Fruit fly (Drosophila melanogaster) whole organism, embryonic: ENCODE data around the gene CG34269.

Experiments used
- BtbVII ChIP-seq: fragments of 200-800 bp; sonication (Bioruptor generic); optimal IDR thresholded peaks from 3 replicates; lab custom pipeline; 2017; ENCODE audit warnings: missing biosample characterization, mild to moderate bottlenecking, missing genetic modification characterization
- CG10543 ChIP-seq: fragments of 200-800 bp; sonication (Bioruptor generic); optimal IDR thresholded peaks from 3 replicates; lab custom pipeline; 2017; ENCODE audit warnings: missing biosample characterization, mild to moderate bottlenecking, missing genetic modification characterization, moderate library complexity
- CG12391 ChIP-seq: fragments of 200-800 bp; sonication (Bioruptor generic); optimal IDR thresholded peaks from 3 replicates; lab custom pipeline; 2018; ENCODE audit warnings: missing biosample characterization, mild to moderate bottlenecking, missing genetic modification characterization, moderate library complexity
- CG12769 ChIP-seq: fragments of 200-800 bp; sonication (Bioruptor generic); optimal IDR thresholded peaks from 2 replicates; lab custom pipeline; 2019; ENCODE audit warnings: missing biosample characterization, mild to moderate bottlenecking, missing genetic modification characterization, moderate library complexity
- CG14965 ChIP-seq: fragments of 200-800 bp; sonication (Bioruptor generic); optimal IDR thresholded peaks from 2 replicates; lab custom pipeline; 2016; ENCODE audit warnings: missing biosample characterization, missing genetic modification characterization, borderline replicate concordance
- CG15696 ChIP-seq: fragments of 200-800 bp; sonication (Bioruptor generic); optimal IDR thresholded peaks from 2 replicates; lab custom pipeline; 2019; ENCODE audit warnings: missing biosample characterization, mild to moderate bottlenecking, missing genetic modification characterization, moderate library complexity
- CG17359 ChIP-seq: fragments of 200-800 bp; sonication (Bioruptor generic); optimal IDR thresholded peaks from 3 replicates; lab custom pipeline; 2018; ENCODE audit warnings: missing biosample characterization, mild to moderate bottlenecking, missing genetic modification characterization, moderate library complexity
- CG2712 ChIP-seq: fragments of 200-800 bp; optimal IDR thresholded peaks from 3 replicates; lab custom pipeline; 2019; ENCODE audit warnings: missing biosample characterization, mild to moderate bottlenecking, missing genetic modification characterization, moderate library complexity
- CG3065 ChIP-seq: fragments of 200-800 bp; sonication (Bioruptor generic); optimal IDR thresholded peaks from 2 replicates; lab custom pipeline; 2016; ENCODE audit warnings: missing biosample characterization, missing genetic modification characterization
- CG6175 ChIP-seq: fragments of 200-800 bp; sonication (Bioruptor generic); IDR thresholded peaks from 3 replicates; pipeline ENCODE4 v1.3.6; 2022; ENCODE audit warnings: missing biosample characterization, missing genetic modification characterization
- CG8478 ChIP-seq: fragments of >200 bp; optimal IDR thresholded peaks from 2 replicates; lab custom pipeline; 2018
- CkIIα-i1 ChIP-seq: fragments of 200-800 bp; sonication (Bioruptor generic); IDR thresholded peaks from 2 replicates; pipeline ENCODE4 v1.3.6; 2022; ENCODE audit warnings: missing biosample characterization, missing genetic modification characterization
- Dll ChIP-seq: fragments of 200-800 bp; sonication (Bioruptor generic); IDR thresholded peaks from 4 replicates; pipeline ENCODE4 v1.3.6; 2022; ENCODE audit warnings: missing biosample characterization, missing genetic modification characterization; ENCODE audit not compliant: partially characterized antibody
- H2.0 ChIP-seq: fragments of 200-800 bp; sonication (Bioruptor generic); IDR thresholded peaks from 2 replicates; pipeline ENCODE4 v1.3.6; 2022; ENCODE audit warnings: missing biosample characterization, missing genetic modification characterization
- HmgD ChIP-seq: fragments of 200-800 bp; sonication (Bioruptor generic); optimal IDR thresholded peaks from 3 replicates; lab custom pipeline; 2016; ENCODE audit warnings: missing biosample characterization, missing genetic modification characterization
- MBD-R2 ChIP-seq: fragments of 200-800 bp; sonication (Bioruptor generic); IDR thresholded peaks from 2 replicates; pipeline ENCODE4 v1.3.6; 2022; ENCODE audit warnings: missing biosample characterization, missing genetic modification characterization
- Nf-YC ChIP-seq: fragments of 200-800 bp; optimal IDR thresholded peaks from 3 replicates; lab custom pipeline; 2019; ENCODE audit warnings: missing biosample characterization, mild to moderate bottlenecking, missing genetic modification characterization, moderate library complexity
- PHDP ChIP-seq: fragments of 200-800 bp; sonication (Bioruptor generic); optimal IDR thresholded peaks from 3 replicates; lab custom pipeline; 2018; ENCODE audit warnings: missing biosample characterization, mild to moderate bottlenecking, missing genetic modification characterization, moderate library complexity
- Sin3A ChIP-seq: fragments of >200 bp; optimal IDR thresholded peaks from 2 replicates; lab custom pipeline; 2018
- Sry-δ ChIP-seq: fragments of 200-800 bp; sonication (Bioruptor generic); optimal IDR thresholded peaks from 2 replicates; lab custom pipeline; 2016; ENCODE audit warnings: missing biosample characterization, missing genetic modification characterization
- al ChIP-seq: fragments of 200-800 bp; sonication (Bioruptor generic); IDR thresholded peaks from 2 replicates; pipeline ENCODE4 v1.3.6; 2022; ENCODE audit warnings: missing biosample characterization, missing genetic modification characterization
- ash1 ChIP-seq: fragments of 200-800 bp; sonication (Bioruptor generic); optimal IDR thresholded peaks from 2 replicates; lab custom pipeline; 2018; ENCODE audit warnings: missing biosample characterization, mild to moderate bottlenecking, missing genetic modification characterization
- bsh ChIP-seq, 2 experiments: fragments of 200-800 bp; sonication (Bioruptor generic); optimal IDR thresholded peaks; 2 replicates each; lab custom pipeline; 2017 to 2018; ENCODE audit warnings: mild to moderate bottlenecking in 2 of 2, missing biosample characterization in 2 of 2, missing genetic modification characterization in 2 of 2, moderate library complexity in 1 of 2
- cato ChIP-seq: fragments of 200-800 bp; sonication (Bioruptor generic); optimal IDR thresholded peaks from 2 replicates; lab custom pipeline; 2016; ENCODE audit warnings: missing biosample characterization, missing genetic modification characterization, borderline replicate concordance
- chm ChIP-seq: fragments of 200-800 bp; sonication (Bioruptor generic); IDR thresholded peaks from 2 replicates; pipeline ENCODE4 v1.3.6; 2022; ENCODE audit warnings: missing biosample characterization, missing genetic modification characterization
- croc ChIP-seq: fragments of 200-800 bp; sonication (Bioruptor generic); conservative IDR thresholded peaks from 3 replicates; pipeline ENCODE4 v1.3.6; 2022; ENCODE audit warnings: missing biosample characterization, missing genetic modification characterization
- cwo ChIP-seq: fragments of 200-800 bp; sonication (Bioruptor generic); optimal IDR thresholded peaks from 3 replicates; lab custom pipeline; 2017; ENCODE audit warnings: missing biosample characterization, missing genetic modification characterization, mild to moderate bottlenecking, moderate library complexity, missing genetic modification reagents
- disco-r ChIP-seq: fragments of 200-800 bp; sonication (Bioruptor generic); optimal IDR thresholded peaks from 2 replicates; lab custom pipeline; 2016; ENCODE audit warnings: missing biosample characterization, missing genetic modification characterization
- ems ChIP-seq: fragments of 200-800 bp; sonication (Bioruptor generic); optimal IDR thresholded peaks from 3 replicates; lab custom pipeline; 2016; ENCODE audit warnings: missing biosample characterization, missing genetic modification characterization
- fd96Cb ChIP-seq: fragments of 200-800 bp; sonication (Bioruptor generic); optimal IDR thresholded peaks from 2 replicates; lab custom pipeline; 2018; ENCODE audit warnings: missing biosample characterization, mild to moderate bottlenecking, missing genetic modification characterization, moderate library complexity
- fru ChIP-seq: fragments of >200 bp; optimal IDR thresholded peaks from 2 replicates; lab custom pipeline; 2017
- grau ChIP-seq: fragments of 200-800 bp; optimal IDR thresholded peaks from 3 replicates; lab custom pipeline; 2019; ENCODE audit warnings: missing biosample characterization, mild to moderate bottlenecking, missing genetic modification characterization, moderate library complexity
- ind ChIP-seq: fragments of 200-800 bp; sonication (Bioruptor generic); optimal IDR thresholded peaks from 3 replicates; lab custom pipeline; 2016; ENCODE audit warnings: missing biosample characterization, missing genetic modification characterization
- lmd ChIP-seq: fragments of 200-800 bp; sonication (Bioruptor generic); IDR thresholded peaks from 2 replicates; pipeline ENCODE4 v1.3.6; 2022; ENCODE audit warnings: missing biosample characterization, missing genetic modification characterization
- lola ChIP-seq, 3 experiments: fragments of >200 bp in 2 of 3; fragments of 200-800 bp in 1 of 3; sonication (Bioruptor generic) in 1 of 3; optimal IDR thresholded peaks; 2 replicates each; lab custom pipeline; 2017 to 2019; ENCODE audit warnings: missing biosample characterization in 3 of 3, missing genetic modification characterization in 3 of 3, mild to moderate bottlenecking in 1 of 3, moderate library complexity in 1 of 3
- otp ChIP-seq: fragments of 200-800 bp; sonication (Bioruptor generic); IDR thresholded peaks from 3 replicates; pipeline ENCODE4, ENCODE4 v1.3.6; 2022; ENCODE audit warnings: missing biosample characterization, missing genetic modification characterization
- pb ChIP-seq: fragments of 200-800 bp; sonication (Bioruptor generic); optimal IDR thresholded peaks from 3 replicates; lab custom pipeline; 2016; ENCODE audit warnings: missing biosample characterization, missing genetic modification characterization
- pita ChIP-seq: fragments of 200-800 bp; sonication (Bioruptor generic); optimal IDR thresholded peaks from 2 replicates; lab custom pipeline; 2017; ENCODE audit warnings: missing biosample characterization, mild to moderate bottlenecking, missing genetic modification characterization
- pros ChIP-seq: fragments of 200-800 bp; sonication (Bioruptor generic); optimal IDR thresholded peaks from 3 replicates; lab custom pipeline; 2019; ENCODE audit warnings: missing biosample characterization, mild to moderate bottlenecking, missing genetic modification characterization, moderate library complexity
- sd ChIP-seq: fragments of 200-800 bp; sonication (Bioruptor generic); optimal IDR thresholded peaks from 3 replicates; lab custom pipeline; 2018; ENCODE audit warnings: missing biosample characterization, mild to moderate bottlenecking, missing genetic modification characterization, moderate library complexity
- slou ChIP-seq: fragments of 200-800 bp; sonication (Bioruptor generic); optimal IDR thresholded peaks from 3 replicates; lab custom pipeline; 2016; ENCODE audit warnings: missing biosample characterization, missing genetic modification characterization
- sug ChIP-seq: fragments of 200-800 bp; optimal IDR thresholded peaks from 2 replicates; lab custom pipeline; 2019; ENCODE audit warnings: missing biosample characterization, mild to moderate bottlenecking, missing genetic modification characterization, moderate library complexity
- trem ChIP-seq: fragments of 200-800 bp; optimal IDR thresholded peaks from 3 replicates; lab custom pipeline; 2019; ENCODE audit warnings: missing biosample characterization, mild to moderate bottlenecking, missing genetic modification characterization, moderate library complexity
- vfl ChIP-seq: fragments of 200-800 bp; sonication (Bioruptor generic); optimal IDR thresholded peaks from 2 replicates; lab custom pipeline; 2016; ENCODE audit warnings: missing biosample characterization, missing genetic modification characterization
- vnd ChIP-seq: fragments of 200-800 bp; sonication (Bioruptor generic); IDR thresholded peaks from 3 replicates; pipeline ENCODE4 v1.3.6; 2022; ENCODE audit warnings: missing biosample characterization, missing genetic modification characterization; ENCODE audit not compliant: partially characterized antibody
- z ChIP-seq: fragments of 200-800 bp; sonication (Bioruptor generic); IDR thresholded peaks from 3 replicates; pipeline ENCODE4 v1.3.6; 2022; ENCODE audit warnings: missing biosample characterization, missing genetic modification characterization

The CG34269 gene

dm6 chr3L:550828-551094 lies 22.6 kb downstream of the CG34269 start (continued):
- no peak for TF ChIP-seq vnd (GFP tag; lab: Robert Waterston, UW)
- TF ChIP-seq cato = no peak
- TF ChIP-seq BtbVII (GFP tag; lab: Kevin White, UChicago) = no peak
- no peak for TF ChIP-seq Dll (GFP tag; lab: Robert Waterston, UW)
- TF ChIP-seq CG3065 = no peak
- no peak for TF ChIP-seq ems (GFP tag; lab: Kevin White, UChicago)
- TF ChIP-seq CG8478 = no peak
- 0 out of 2 replicates have a peak, but pooled peaks have one; percentile 11 for TF ChIP-seq H2.0 (GFP tag; lab: Robert Waterston, UW)
- TF ChIP-seq pita = no peak
- TF ChIP-seq CG12769 = no peak
- TF ChIP-seq fru (lab: Kevin White, UChicago) = no peak
- TF ChIP-seq al (GFP tag; lab: Robert Waterston, UW) = no peak
- TF ChIP-seq CG10543 (GFP tag; lab: Kevin White, UChicago) = peak; percentile 35
- no peak for TF ChIP-seq pb
- no peak for TF ChIP-seq disco-r (GFP tag; lab: Kevin White, UChicago)
- no peak for TF ChIP-seq grau (tag; lab: Kevin White, UChicago)
- no peak for TF ChIP-seq HmgD
- TF ChIP-seq z (GFP tag; lab: Robert Waterston, UW) = no peak
- TF ChIP-seq CkIIα-i1 (GFP tag; lab: Robert Waterston, UW) = no peak
- TF ChIP-seq CG2712 (tag; lab: Kevin White, UChicago) = no peak
- TF ChIP-seq CG6175 = no peak; the same call in 2 of the 3 replicates
- no peak; the same call in 2 of the 3 replicates for TF ChIP-seq otp (GFP tag; lab: Robert Waterston, UW)
- peak; percentile 63 for TF ChIP-seq sd
- peak; percentile 2 for TF ChIP-seq Nf-YC (tag; lab: Kevin White, UChicago)
- no peak for TF ChIP-seq CG14965 (GFP tag; lab: Kevin White, UChicago)
- TF ChIP-seq cwo (GFP tag; lab: Kevin White, UChicago) = peak; percentile 13
- TF ChIP-seq CG12391 (tag; lab: Kevin White, UChicago) = no peak
- TF ChIP-seq ash1 = no peak
- no peak for TF ChIP-seq PHDP
- no peak for TF ChIP-seq trem (tag; lab: Kevin White, UChicago)
- no peak for TF ChIP-seq bsh (GFP tag; optimal IDR thresholded peaks at IDR 0.05; lab: Kevin White, UChicago)
- TF ChIP-seq fd96Cb = no peak
- TF ChIP-seq sug (tag; lab: Kevin White, UChicago) = peak; percentile 18
- TF ChIP-seq chm = no peak
- no peak for TF ChIP-seq CG17359 (tag; lab: Kevin White, UChicago)
- TF ChIP-seq slou (GFP tag; lab: Kevin White, UChicago) = no peak
- no peak for TF ChIP-seq Sry-δ (GFP tag; lab: Kevin White, UChicago)
- TF ChIP-seq pros (GFP tag; lab: Kevin White, UChicago) = no peak
- no peak for TF ChIP-seq Sin3A (lab: Kevin White, UChicago)
- no peak for TF ChIP-seq CG15696
- no peak for TF ChIP-seq lola (GFP tag; optimal IDR thresholded peaks at IDR 0.05; lab: Kevin White, UChicago)
- TF ChIP-seq MBD-R2 = no peak
- no peak for TF ChIP-seq vfl (GFP tag; lab: Kevin White, UChicago)
- TF ChIP-seq ind (GFP tag; lab: Kevin White, UChicago) = no peak
- TF ChIP-seq lmd = no peak
- no peak for TF ChIP-seq croc (GFP tag; lab: Robert Waterston, UW)
